Worm (Caenorhabditis elegans) whole organism, L4 larva: ENCODE results near the gene glr-7.

ENCODE experiments used
- ama-1 ChIP-seq: fragments of 150-350 bp; optimal IDR thresholded peaks from 2 replicates; lab custom pipeline; 2014; ENCODE audit warnings: inconsistent platforms, mixed read lengths
- ceh-20 ChIP-seq: fragments of 200-800 bp; sonication (Bioruptor generic); IDR thresholded peaks from 2 replicates; pipeline ENCODE4 v1.3.6; 2022; ENCODE audit warnings: missing genetic modification reagents, missing genetic modification characterization, missing compliant biosample characterization
- ceh-44 ChIP-seq: fragments of 200-800 bp; sonication (Bioruptor generic); IDR thresholded peaks from 2 replicates; pipeline ENCODE4 v1.3.6; 2022; ENCODE audit warnings: missing genetic modification reagents, missing genetic modification characterization, missing compliant biosample characterization
- ceh-62 ChIP-seq: sonication (generic microtip); optimal IDR thresholded peaks from 2 replicates; lab custom pipeline; 2017; ENCODE audit warnings: missing biosample characterization, missing genetic modification characterization
- gei-8 ChIP-seq: fragments of 200-800 bp; sonication (Bioruptor generic); optimal IDR thresholded peaks from 2 replicates; lab custom pipeline; 2018; ENCODE audit warnings: mild to moderate bottlenecking, missing genetic modification characterization, missing compliant biosample characterization
- hif-1 ChIP-seq, 2 experiments: sonication (generic microtip); optimal IDR thresholded peaks; 2 replicates each; lab custom pipeline; 2016 to 2017; ENCODE audit warnings: missing compliant biosample characterization in 2 of 2, missing genetic modification characterization in 2 of 2, missing genetic modification reagents in 2 of 2, missing genotype in 2 of 2, mild to moderate bottlenecking in 1 of 2
- jun-1 ChIP-seq: fragments of 150-350 bp; optimal IDR thresholded peaks from 2 replicates; lab custom pipeline; 2014; ENCODE audit warnings: missing biosample characterization, missing genetic modification reagents, missing genetic modification characterization
- lim-7 ChIP-seq: fragments of 200-800 bp; sonication (Bioruptor generic); IDR thresholded peaks from 2 replicates; pipeline ENCODE4 v1.3.6; 2022; ENCODE audit warnings: missing genetic modification characterization, missing compliant biosample characterization
- lin-13 ChIP-seq: fragments of 150-350 bp; optimal IDR thresholded peaks from 2 replicates; lab custom pipeline; 2014; ENCODE audit warnings: missing biosample characterization, missing genetic modification reagents, missing genetic modification characterization
- lsy-2 ChIP-seq, 2 experiments: fragments of 150-350 bp in 1 of 2; sonication (generic microtip) in 1 of 2; optimal IDR thresholded peaks; 2 replicates each; lab custom pipeline; 2014 to 2017; ENCODE audit warnings: missing biosample characterization in 2 of 2, missing genetic modification characterization in 2 of 2
- nhr-11 ChIP-seq: fragments of 150-350 bp; optimal IDR thresholded peaks from 2 replicates; lab custom pipeline; 2014; ENCODE audit warnings: missing biosample characterization, missing genetic modification characterization
- nhr-76 ChIP-seq: fragments of 150-350 bp; optimal IDR thresholded peaks from 2 replicates; lab custom pipeline; 2014; ENCODE audit warnings: missing biosample characterization, missing genetic modification characterization
- nhr-77 ChIP-seq: fragments of 150-350 bp; optimal IDR thresholded peaks from 2 replicates; lab custom pipeline; 2014; ENCODE audit warnings: missing biosample characterization, missing genetic modification characterization
- zag-1 ChIP-seq: fragments of 150-350 bp; optimal IDR thresholded peaks from 2 replicates; lab custom pipeline; 2014; ENCODE audit warnings: missing biosample characterization, missing genetic modification characterization

- TF ChIP-seq lim-7 = no peak
- no peak for TF ChIP-seq hif-1 (tag; optimal IDR thresholded peaks at IDR 0.05; lab: Kevin White, UChicago)
- TF ChIP-seq jun-1 (tag; lab: Kevin White, UChicago) = no peak
- no peak for TF ChIP-seq ceh-20
- TF ChIP-seq zag-1 (tag; lab: Kevin White, UChicago) = no peak
- no peak for TF ChIP-seq lin-13 (GFP tag; lab: Kevin White, UChicago)
- TF ChIP-seq lsy-2 (tag; optimal IDR thresholded peaks at IDR 0.05; lab: Kevin White, UChicago) = no peak
- TF ChIP-seq nhr-77 (tag; lab: Kevin White, UChicago) = no peak
- TF ChIP-seq ceh-62 (tag; lab: Kevin White, UChicago) = no peak
- no peak for TF ChIP-seq nhr-76
- no peak for TF ChIP-seq ceh-44 (GFP tag; lab: Robert Waterston, UW)
- no peak for TF ChIP-seq ama-1 (lab: Kevin White, UChicago)
- TF ChIP-seq gei-8 (GFP tag; lab: Kevin White, UChicago) = no peak
- TF ChIP-seq nhr-11 = no peak
Measured at ce11 chrX:2394983-2395382, 24.7 kb downstream of the glr-7 start, which contains the start of gene C43H6.6.
